Worm (Caenorhabditis elegans) whole organism, L1 larva: ENCODE data around the gene C53B7.6.
A peak's percentile ranks its signal among the peaks of the same experiment; 100 is the strongest.

Source experiments
- C34B4.2 ChIP-seq: sonication (generic microtip); optimal IDR thresholded peaks from 2 replicates; lab custom pipeline; 2017; ENCODE audit warnings: mild to moderate bottlenecking, missing genetic modification characterization, missing compliant biosample characterization
- aly-2 ChIP-seq: fragments of 150-350 bp; optimal IDR thresholded peaks from 2 replicates; lab custom pipeline; 2014; ENCODE audit warnings: missing biosample characterization, missing genetic modification characterization
- ama-1 ChIP-seq: fragments of 150-350 bp; optimal IDR thresholded peaks from 2 replicates; lab custom pipeline; 2014
- blmp-1 ChIP-seq: fragments of 150-350 bp; optimal IDR thresholded peaks from 2 replicates; lab custom pipeline; 2014; ENCODE audit warnings: missing biosample characterization, missing genetic modification characterization
- ceh-63 ChIP-seq: fragments of 200-800 bp; sonication (Bioruptor generic); optimal IDR thresholded peaks from 2 replicates; lab custom pipeline; 2018; ENCODE audit warnings: mild to moderate bottlenecking, missing genetic modification characterization, missing compliant biosample characterization
- ceh-82 ChIP-seq, 3 experiments: fragments of 150-350 bp in 1 of 3; sonication (generic microtip) in 2 of 3; optimal IDR thresholded peaks; 2 replicates each; lab custom pipeline; 2014 to 2017; ENCODE audit warnings: missing biosample characterization in 3 of 3, missing genetic modification characterization in 3 of 3
- ceh-88 ChIP-seq: fragments of 200-800 bp; sonication (Bioruptor generic); IDR thresholded peaks from 2 replicates; pipeline ENCODE4 v1.3.6; 2022; ENCODE audit warnings: missing genetic modification characterization, missing compliant biosample characterization
- ceh-90 ChIP-seq: sonication (generic microtip); optimal IDR thresholded peaks from 2 replicates; lab custom pipeline; 2016; ENCODE audit warnings: missing genetic modification characterization, missing compliant biosample characterization
- dsc-1 ChIP-seq: sonication (generic microtip); optimal IDR thresholded peaks from 2 replicates; lab custom pipeline; 2016; ENCODE audit warnings: mild to moderate bottlenecking, missing genetic modification characterization, missing compliant biosample characterization
- efl-1 ChIP-seq, 4 experiments: fragments of 150-350 bp; optimal IDR thresholded peaks in 3 of 4; peaks in 1 of 4; 1 replicate in 1 of 4; 2 replicates in 3 of 4; lab custom pipeline; 2014; ENCODE audit warnings: missing biosample characterization in 2 of 4, missing genetic modification characterization in 2 of 4, missing genetic modification reagents in 2 of 4
- efl-3 ChIP-seq: fragments of 200-800 bp; sonication (Bioruptor generic); optimal IDR thresholded peaks from 2 replicates; lab custom pipeline; 2018; ENCODE audit warnings: mild to moderate bottlenecking, missing genetic modification characterization, missing compliant biosample characterization
- egl-27 ChIP-seq, 2 experiments: fragments of 150-350 bp in 1 of 2; sonication (generic microtip); optimal IDR thresholded peaks; 3 replicates each; lab custom pipeline; 2017 to 2018; ENCODE audit warnings: missing biosample characterization in 2 of 2, missing genetic modification characterization in 2 of 2, missing genetic modification reagents in 2 of 2
- elt-2 ChIP-seq: sonication (generic microtip); optimal IDR thresholded peaks from 2 replicates; lab custom pipeline; 2016; ENCODE audit warnings: missing genetic modification characterization, mild to moderate bottlenecking, inconsistent platforms, missing compliant biosample characterization, missing genetic modification reagents
- grh-1 ChIP-seq: fragments of 200-800 bp; sonication (Bioruptor generic); IDR thresholded peaks from 2 replicates; pipeline ENCODE4 v1.3.6; 2022; ENCODE audit warnings: missing genetic modification reagents, missing genetic modification characterization, missing compliant biosample characterization
- hpl-2 ChIP-seq: fragments of 150-350 bp; optimal IDR thresholded peaks from 2 replicates; lab custom pipeline; 2014; ENCODE audit warnings: missing biosample characterization, missing genetic modification reagents, missing genetic modification characterization
- irx-1 ChIP-seq: sonication (generic microtip); optimal IDR thresholded peaks from 2 replicates; lab custom pipeline; 2016; ENCODE audit warnings: missing genetic modification characterization, missing compliant biosample characterization
- lin-14 ChIP-seq: fragments of 200-800 bp; sonication (Bioruptor generic); optimal IDR thresholded peaks from 2 replicates; lab custom pipeline; 2018; ENCODE audit warnings: mild to moderate bottlenecking, missing genetic modification characterization, moderate library complexity, missing compliant biosample characterization
- lin-35 ChIP-seq, 2 experiments: fragments of 150-350 bp; optimal IDR thresholded peaks; 2 replicates each; lab custom pipeline; 2014; ENCODE audit warnings: missing biosample characterization in 2 of 2, missing genetic modification characterization in 2 of 2, missing genetic modification reagents in 2 of 2
- lin-39 ChIP-seq: fragments of 150-350 bp; optimal IDR thresholded peaks from 2 replicates; lab custom pipeline; 2014; ENCODE audit warnings: missing biosample characterization, missing genetic modification reagents, missing genetic modification characterization
- lir-3 ChIP-seq: sonication (generic microtip); optimal IDR thresholded peaks from 2 replicates; lab custom pipeline; 2016; ENCODE audit warnings: mild to moderate bottlenecking, missing genetic modification characterization, moderate library complexity, missing compliant biosample characterization; ENCODE audit not compliant: poor library complexity
- lsy-2 ChIP-seq, 2 experiments: fragments of 150-350 bp; optimal IDR thresholded peaks; 2 replicates each; lab custom pipeline; 2014; ENCODE audit warnings: missing biosample characterization in 2 of 2, missing genetic modification characterization in 2 of 2
- mab-9 ChIP-seq: fragments of 200-800 bp; sonication (Bioruptor generic); IDR thresholded peaks from 2 replicates; pipeline ENCODE4 v1.3.6; 2022; ENCODE audit warnings: missing genetic modification reagents, missing genetic modification characterization, missing compliant biosample characterization
- mdl-1 ChIP-seq, 2 experiments: fragments of 150-350 bp; optimal IDR thresholded peaks; 2 replicates each; lab custom pipeline; 2014 to 2017; ENCODE audit warnings: missing biosample characterization in 2 of 2, missing genetic modification characterization in 2 of 2, inconsistent platforms in 1 of 2
- nhr-11 ChIP-seq: fragments of 150-350 bp; optimal IDR thresholded peaks from 2 replicates; lab custom pipeline; 2014; ENCODE audit warnings: missing biosample characterization, missing genetic modification characterization
- nhr-12 ChIP-seq: sonication (generic microtip); optimal IDR thresholded peaks from 2 replicates; lab custom pipeline; 2017; ENCODE audit warnings: missing biosample characterization, missing genetic modification characterization
- nhr-19 ChIP-seq: fragments of 200-800 bp; sonication (Bioruptor generic); conservative IDR thresholded peaks from 2 replicates; pipeline ENCODE4 v1.3.6; 2022; ENCODE audit warnings: missing genetic modification characterization, missing compliant biosample characterization
- nhr-20 ChIP-seq: sonication (generic microtip); optimal IDR thresholded peaks from 2 replicates; lab custom pipeline; 2016; ENCODE audit warnings: mild to moderate bottlenecking, missing genetic modification characterization, missing compliant biosample characterization
- nhr-28 ChIP-seq: fragments of 150-350 bp; optimal IDR thresholded peaks from 2 replicates; lab custom pipeline; 2014; ENCODE audit warnings: missing biosample characterization, missing genetic modification characterization
- nhr-47 ChIP-seq: sonication (generic microtip); optimal IDR thresholded peaks from 2 replicates; lab custom pipeline; 2016; ENCODE audit warnings: mild to moderate bottlenecking, missing genetic modification characterization, moderate library complexity, missing compliant biosample characterization
- nhr-71 ChIP-seq: sonication (generic microtip); optimal IDR thresholded peaks from 2 replicates; lab custom pipeline; 2016; ENCODE audit warnings: mild to moderate bottlenecking, missing genetic modification characterization, moderate library complexity, missing compliant biosample characterization
- nhr-84 ChIP-seq: sonication (generic microtip); optimal IDR thresholded peaks from 2 replicates; lab custom pipeline; 2017; ENCODE audit warnings: missing biosample characterization, missing genetic modification characterization
- nhr-85 ChIP-seq: sonication (generic microtip); peaks from one replicate; lab custom pipeline; 2016; ENCODE audit warnings: missing genetic modification characterization, inconsistent platforms, missing compliant biosample characterization
- pag-3 ChIP-seq: sonication (generic microtip); optimal IDR thresholded peaks from 2 replicates; lab custom pipeline; 2017; ENCODE audit warnings: missing genetic modification characterization, mild to moderate bottlenecking, missing compliant biosample characterization, antibody characterized with exemption, borderline replicate concordance; ENCODE audit not compliant: insufficient read depth
- pax-3 ChIP-seq: fragments of 200-800 bp; sonication (Bioruptor generic); optimal IDR thresholded peaks from 2 replicates; lab custom pipeline; 2018; ENCODE audit warnings: mild to moderate bottlenecking, missing genetic modification characterization, moderate library complexity, missing compliant biosample characterization
- pqm-1 ChIP-seq: sonication (generic microtip); optimal IDR thresholded peaks from 3 replicates; lab custom pipeline; 2017; ENCODE audit warnings: missing biosample characterization, missing genetic modification characterization
- skn-1 ChIP-seq: fragments of 150-350 bp; optimal IDR thresholded peaks from 2 replicates; lab custom pipeline; 2014; ENCODE audit warnings: missing biosample characterization, missing genetic modification characterization
- snu-23 ChIP-seq: sonication (generic microtip); optimal IDR thresholded peaks from 2 replicates; lab custom pipeline; 2016; ENCODE audit warnings: missing genetic modification characterization, missing compliant biosample characterization
- sox-4 ChIP-seq: sonication (generic microtip); optimal IDR thresholded peaks from 2 replicates; lab custom pipeline; 2016; ENCODE audit warnings: missing genetic modification characterization, missing compliant biosample characterization
- sptf-1 ChIP-seq: fragments of 150-350 bp; optimal IDR thresholded peaks from 2 replicates; lab custom pipeline; 2014; ENCODE audit warnings: missing biosample characterization, missing genetic modification characterization
- tbx-2 ChIP-seq: sonication (generic microtip); optimal IDR thresholded peaks from 2 replicates; lab custom pipeline; 2016; ENCODE audit warnings: missing genetic modification characterization, missing compliant biosample characterization
- unc-30 ChIP-seq: sonication (generic microtip); optimal IDR thresholded peaks from 2 replicates; lab custom pipeline; 2017; ENCODE audit warnings: missing biosample characterization, missing genetic modification characterization
- unc-62 ChIP-seq: fragments of 150-350 bp; optimal IDR thresholded peaks from 2 replicates; lab custom pipeline; 2014; ENCODE audit warnings: missing biosample characterization, missing genetic modification reagents, missing genetic modification characterization
- unc-98 ChIP-seq: fragments of 200-800 bp; sonication (Bioruptor generic); IDR thresholded peaks from 2 replicates; pipeline ENCODE4 v1.3.6; 2022; ENCODE audit warnings: missing genetic modification characterization, missing compliant biosample characterization
- vab-15 ChIP-seq: sonication (generic microtip); optimal IDR thresholded peaks from 2 replicates; lab custom pipeline; 2017; ENCODE audit warnings: missing genotype, mild to moderate bottlenecking, missing genetic modification characterization, missing compliant biosample characterization
- xbp-1 ChIP-seq: sonication (generic microtip); optimal IDR thresholded peaks from 2 replicates; lab custom pipeline; 2016; ENCODE audit warnings: missing genetic modification characterization, missing compliant biosample characterization
- zip-4 ChIP-seq: fragments of 200-800 bp; sonication (Bioruptor generic); optimal IDR thresholded peaks from 2 replicates; lab custom pipeline; 2018; ENCODE audit warnings: mild to moderate bottlenecking, missing genetic modification characterization, moderate library complexity, missing compliant biosample characterization
- ztf-4 ChIP-seq: fragments of 150-350 bp; optimal IDR thresholded peaks from 2 replicates; lab custom pipeline; 2014; ENCODE audit warnings: missing biosample characterization, missing genetic modification characterization

Gene C53B7.6

DNA sequence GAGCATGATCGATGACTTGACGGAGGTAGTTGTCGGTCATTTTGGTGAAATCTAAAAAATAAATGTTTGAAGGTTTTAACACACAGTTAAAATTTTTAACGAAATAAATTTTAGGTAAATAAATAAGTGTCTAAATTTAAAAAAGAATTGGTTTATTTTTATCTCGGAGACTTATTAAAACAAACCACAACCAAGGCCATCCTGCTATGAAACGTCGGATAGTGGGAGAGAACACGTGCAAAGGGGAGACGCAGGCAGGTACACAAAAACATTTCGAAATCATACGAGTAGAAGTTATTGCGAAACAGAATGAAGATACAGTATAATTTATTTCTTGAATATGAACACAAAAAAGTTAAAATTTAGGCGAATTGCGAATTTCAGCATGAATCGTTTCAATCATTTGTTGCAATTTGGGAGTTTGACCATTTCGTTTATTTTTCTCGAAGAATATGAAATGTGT is 32.5 kb downstream of the C53B7.6 start, which contains the start of gene F41B4.3 (continued):
- TF ChIP-seq nhr-71 (tag; lab: Kevin White, UChicago) (peak; percentile 48), ceh-90 (tag; lab: Kevin White, UChicago) (no peak), ztf-4 (no peak), unc-62 (no peak), skn-1 (tag; lab: Kevin White, UChicago) (peak; percentile 61), lsy-2 (tag; optimal IDR thresholded peaks at IDR 0.05; lab: Kevin White, UChicago) (peak; percentile 21 to 41), unc-30 (tag; lab: Kevin White, UChicago) (no peak), lir-3 (tag; lab: Kevin White, UChicago) (no peak), ama-1 (lab: Kevin White, UChicago) (no peak), xbp-1 (tag; lab: Kevin White, UChicago) (peak; percentile 99), pag-3 (tag; lab: Kevin White, UChicago) (no peak), mdl-1 (tag; optimal IDR thresholded peaks at IDR 0.05; lab: Kevin White, UChicago) (peak in 1 of 2 experiments; percentile 54), nhr-47 (peak; percentile 29), pqm-1 (tag; lab: Kevin White, UChicago) (no peak), efl-1 (optimal IDR thresholded peaks at IDR 0.05; lab: Kevin White, UChicago) (peak in 1 of 2 experiments; percentile 13), efl-1 (GFP tag; optimal IDR thresholded peaks at IDR 0.05 in 1 of 2; lab: Kevin White, UChicago) (peak in 1 of 2 experiments; percentile 9), nhr-20 (tag; lab: Kevin White, UChicago) (peak; percentile 21), nhr-28 (tag; lab: Kevin White, UChicago) (no peak), mab-9 (GFP tag; lab: Robert Waterston, UW) (no peak), egl-27 (tag; optimal IDR thresholded peaks at IDR 0.05; lab: Kevin White, UChicago) (no peak), zip-4 (GFP tag; lab: Kevin White, UChicago) (peak; percentile 64), snu-23 (GFP tag; lab: Kevin White, UChicago) (peak; percentile 34), blmp-1 (tag; lab: Kevin White, UChicago) (peak; percentile 36), lin-14 (peak; percentile 61), elt-2 (tag; lab: Kevin White, UChicago) (no peak)

DNA sequence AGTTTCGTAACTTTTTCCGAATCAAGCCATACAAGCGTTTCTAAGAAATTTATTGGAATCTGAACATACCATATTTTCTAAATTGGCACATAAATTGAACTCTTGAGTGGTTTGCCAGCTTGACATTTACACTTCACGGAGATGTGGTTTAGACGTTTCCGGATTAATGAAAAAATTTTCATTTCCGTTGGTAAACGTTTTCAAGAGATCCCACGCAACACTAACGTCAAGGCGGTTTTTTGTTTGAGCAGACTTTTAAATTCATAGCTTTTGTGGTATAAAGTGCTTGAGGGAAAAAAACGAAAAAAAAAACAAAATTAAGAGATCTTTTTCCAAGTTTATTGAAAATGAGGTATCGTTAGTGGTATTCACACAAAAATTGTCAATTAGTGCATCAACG is 33.4 kb downstream of the C53B7.6 start, which contains the start of gene F41B4.2:
TSS of gene F41B4.2 (minus strand) at position 101 of the 400 bp plus-strand sequence.
- no peak for TF ChIP-seq ceh-63 (GFP tag; lab: Kevin White, UChicago)
- no peak for TF ChIP-seq mab-9 (GFP tag; lab: Robert Waterston, UW)
- TF ChIP-seq unc-98: no peak
- TF ChIP-seq nhr-84: no peak
- no peak for TF ChIP-seq nhr-11 (tag; lab: Kevin White, UChicago)
- TF ChIP-seq blmp-1 (tag; lab: Kevin White, UChicago): no peak
- TF ChIP-seq hpl-2: no peak
- TF ChIP-seq vab-15 (tag; lab: Kevin White, UChicago): no peak
- no peak for TF ChIP-seq grh-1 (GFP tag; lab: Robert Waterston, UW)
- no peak for TF ChIP-seq egl-27 (tag; optimal IDR thresholded peaks at IDR 0.05; lab: Kevin White, UChicago)
- no peak for TF ChIP-seq ztf-4
- TF ChIP-seq snu-23 (GFP tag; lab: Kevin White, UChicago): no peak

DNA sequence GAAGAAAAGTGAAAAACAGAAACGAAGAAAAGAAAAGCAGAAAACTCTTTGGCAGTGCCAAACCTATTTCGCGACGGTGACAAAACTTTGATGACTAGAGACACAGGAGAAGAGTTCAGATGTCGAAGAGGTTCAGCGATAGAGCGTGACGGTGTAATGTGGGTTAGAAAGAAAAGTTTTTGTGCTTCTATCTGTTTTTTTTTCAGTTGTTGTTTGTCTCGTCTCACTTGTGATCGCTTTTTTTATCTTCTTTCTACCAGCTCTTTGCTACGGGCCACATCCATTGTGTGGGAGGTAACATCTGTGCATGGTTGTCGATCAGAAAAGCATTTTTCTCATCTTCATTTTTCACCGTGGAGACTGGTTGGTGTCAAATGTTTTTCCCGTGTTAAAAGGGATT is 42.7 kb downstream of the C53B7.6 start, which contains the start of gene F41B4.1:
TSS of gene F41B4.1 (minus strand) at position 23 of the 400 bp plus-strand sequence.
- no peak for TF ChIP-seq nhr-85 (tag; lab: Kevin White, UChicago)
- TF ChIP-seq snu-23 (GFP tag; lab: Kevin White, UChicago): peak; percentile 67
- TF ChIP-seq lin-35 (GFP tag; optimal IDR thresholded peaks at IDR 0.05; lab: Kevin White, UChicago): no peak
- no peak for TF ChIP-seq irx-1 (tag; lab: Kevin White, UChicago)
- no peak for TF ChIP-seq ceh-90 (tag; lab: Kevin White, UChicago)
- TF ChIP-seq sox-4 (tag; lab: Kevin White, UChicago): no peak
- no peak for TF ChIP-seq ceh-82 (tag; optimal IDR thresholded peaks at IDR 0.05; lab: Kevin White, UChicago)
- peak; percentile 40 for TF ChIP-seq lin-39 (tag; lab: Kevin White, UChicago)
- no peak for TF ChIP-seq mab-9 (GFP tag; lab: Robert Waterston, UW)
- TF ChIP-seq pax-3: no peak
- peak; percentile 21 for TF ChIP-seq tbx-2 (tag; lab: Kevin White, UChicago)
- TF ChIP-seq dsc-1 (tag; lab: Kevin White, UChicago): peak; percentile 87
- TF ChIP-seq nhr-12 (tag; lab: Kevin White, UChicago): no peak
- no peak for TF ChIP-seq efl-1 (optimal IDR thresholded peaks at IDR 0.05; lab: Kevin White, UChicago)
- no peak for TF ChIP-seq efl-1 (GFP tag; optimal IDR thresholded peaks at IDR 0.05 in 1 of 2; lab: Kevin White, UChicago)
- TF ChIP-seq efl-3 (GFP tag; lab: Kevin White, UChicago): no peak
- TF ChIP-seq zip-4 (GFP tag; lab: Kevin White, UChicago): no peak
- no peak for TF ChIP-seq ama-1 (lab: Kevin White, UChicago)
- TF ChIP-seq C34B4.2 (tag; lab: Kevin White, UChicago): no peak
- no peak for TF ChIP-seq ceh-88
- no peak for TF ChIP-seq sptf-1 (tag; lab: Kevin White, UChicago)
- no peak for TF ChIP-seq pqm-1 (tag; lab: Kevin White, UChicago)
- peak; percentile 89 for TF ChIP-seq lin-14
- TF ChIP-seq nhr-19 (GFP tag; lab: Robert Waterston, UW): peak; percentile 59
- TF ChIP-seq nhr-71 (tag; lab: Kevin White, UChicago): peak; percentile 84
- TF ChIP-seq aly-2 (tag; lab: Kevin White, UChicago): no peak
